Worm (Caenorhabditis elegans): ENCODE measurements around the gene T10D4.6.

DNA sequence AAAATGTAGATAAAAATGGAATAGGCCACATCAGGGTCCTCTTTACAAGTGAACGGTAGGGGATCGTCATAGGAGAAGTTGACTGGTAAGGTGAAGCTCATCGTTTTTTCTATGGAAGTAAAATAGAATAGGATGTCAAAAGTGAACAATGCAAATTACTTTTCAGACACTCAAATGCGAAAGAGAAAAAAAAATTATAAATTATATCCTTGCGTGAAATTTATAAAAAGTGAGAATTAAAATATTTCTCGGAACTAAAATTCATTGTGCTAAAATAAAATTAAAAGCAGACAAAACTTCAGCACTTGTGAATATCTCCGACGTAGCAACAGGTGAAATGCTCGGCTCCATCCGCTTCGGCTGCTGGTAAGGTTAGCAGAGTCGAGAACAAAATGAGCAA lies 25.8 kb upstream of the T10D4.6 start, which contains the start of gene srg-22:
- no peak for TF ChIP-seq mab-5 (tag; optimal IDR thresholded peaks at IDR 0.05)
- TF ChIP-seq nhr-12 (tag; optimal IDR thresholded peaks at IDR 0.05): no peak
- no peak for TF ChIP-seq lin-13 (GFP tag; optimal IDR thresholded peaks at IDR 0.05)
- TF ChIP-seq R02D3.7 (tag; optimal IDR thresholded peaks at IDR 0.05): no peak
- no peak for TF ChIP-seq nhr-237 (tag; optimal IDR thresholded peaks at IDR 0.05)
- no peak for TF ChIP-seq ceh-16 (tag; optimal IDR thresholded peaks at IDR 0.05)
- no peak for TF ChIP-seq mdl-1 (tag; optimal IDR thresholded peaks at IDR 0.05)
